Fruit fly (Drosophila melanogaster): ENCODE results near the gene Ssl2.

DNA sequence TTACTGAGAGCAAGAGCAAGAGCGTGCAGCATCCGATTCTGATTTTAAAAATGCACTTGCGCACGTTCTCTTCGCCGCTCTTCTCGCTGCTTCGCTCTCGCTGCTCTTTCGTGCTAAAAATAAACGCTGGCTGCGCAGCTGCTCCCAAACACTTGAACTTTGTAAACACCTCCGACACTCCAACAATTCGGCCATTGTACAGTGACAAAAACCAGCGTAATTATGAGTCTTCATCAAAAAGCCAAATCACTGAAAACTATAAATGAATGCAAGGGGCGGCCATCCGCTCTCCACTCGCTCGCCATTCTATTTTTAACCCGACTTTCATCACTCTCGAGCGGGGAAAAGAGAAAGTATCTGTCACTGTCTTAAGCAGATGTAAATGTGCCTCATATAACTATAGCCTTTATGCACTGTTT lies 32.2 kb upstream of the Ssl2 start:
- TF ChIP-seq CG12605 (GFP tag; IDR thresholded peaks at IDR 0.05) (no peak), Pif1B (GFP tag; optimal IDR thresholded peaks at IDR 0.05) (peak; percentile 29), EcR (GFP tag; optimal IDR thresholded peaks at IDR 0.05) (peak; percentile 79), Ets98B (GFP tag; IDR thresholded peaks at IDR 0.05) (no peak), CG13204 (GFP tag; optimal IDR thresholded peaks at IDR 0.05) (peak; percentile 5), Snoo (tag; optimal IDR thresholded peaks at IDR 0.05) (peak; percentile 27), CG8301 (tag; optimal IDR thresholded peaks at IDR 0.05) (peak; percentile 37), Pif1A (GFP tag; optimal IDR thresholded peaks at IDR 0.05) (peak; percentile 52), rn (GFP tag; IDR thresholded peaks at IDR 0.05) (no peak), CG10348 (GFP tag; IDR thresholded peaks at IDR 0.05) (no peak), D1 (tag; optimal IDR thresholded peaks at IDR 0.05) (no peak), CG32121 (GFP tag; IDR thresholded peaks at IDR 0.05) (no peak), CG17806 (tag; optimal IDR thresholded peaks at IDR 0.05) (peak; percentile 40), CG15710 (tag; optimal IDR thresholded peaks at IDR 0.05) (peak; percentile 29)
